Fruit fly (Drosophila melanogaster): Measurements from ENCODE around the gene CG42324.

dm6 chr3L:3456922-3457321 is 15.3 kb upstream of the CG42324 start:
- TF ChIP-seq N (GFP tag; optimal IDR thresholded peaks at IDR 0.05) = no peak
- TF ChIP-seq woc (GFP tag; optimal IDR thresholded peaks at IDR 0.05) = no peak
- TF ChIP-seq lola (GFP tag; optimal IDR thresholded peaks at IDR 0.05) = no peak
- TF ChIP-seq OdsH (GFP tag; optimal IDR thresholded peaks at IDR 0.05) = no peak
- no peak for TF ChIP-seq GATAd (GFP tag; optimal IDR thresholded peaks at IDR 0.05)
- TF ChIP-seq pan (optimal IDR thresholded peaks at IDR 0.05) = no peak
- TF ChIP-seq Hnf4 (GFP tag; optimal IDR thresholded peaks at IDR 0.05) = no peak
- no peak for TF ChIP-seq Myc (optimal IDR thresholded peaks at IDR 0.05)
- no peak for TF ChIP-seq Dfd (GFP tag; optimal IDR thresholded peaks at IDR 0.05)
- no peak for TF ChIP-seq h (GFP tag; optimal IDR thresholded peaks at IDR 0.05)
- no peak for TF ChIP-seq Vsx2 (GFP tag; optimal IDR thresholded peaks at IDR 0.05; ENCODE audit: partially characterized antibody)
- no peak for TF ChIP-seq dl (GFP tag; optimal IDR thresholded peaks at IDR 0.05; ENCODE audit: insufficient read depth in 1 of 2, partially characterized antibody in 2 of 2)
